Worm (Caenorhabditis elegans) whole organism, L4 larva: Measurements from ENCODE around the gene B0303.4.

ENCODE experiments used
- F44E2.7 ChIP-seq: fragments of 200-800 bp; sonication (Bioruptor generic); IDR thresholded peaks from 2 replicates; pipeline ENCODE4 v2.1.2; 2022; ENCODE audit warnings: missing genetic modification characterization, missing compliant biosample characterization
- F49E8.2 ChIP-seq: sonication (generic microtip); optimal IDR thresholded peaks from 2 replicates; lab custom pipeline; 2016; ENCODE audit warnings: missing compliant biosample characterization, mild to moderate bottlenecking, missing genetic modification characterization, borderline replicate concordance
- T20F7.1 ChIP-seq: fragments of 200-800 bp; sonication (Bioruptor generic); optimal IDR thresholded peaks from 2 replicates; lab custom pipeline; 2018; ENCODE audit warnings: mild to moderate bottlenecking, missing genetic modification characterization, missing compliant biosample characterization
- Y105C5A.15 ChIP-seq: fragments of 200-800 bp; sonication (Bioruptor generic); IDR thresholded peaks from 2 replicates; pipeline ENCODE4 v1.3.6; 2022; ENCODE audit warnings: missing genetic modification characterization, missing compliant biosample characterization
- Y48G9A.11 ChIP-seq: fragments of 200-800 bp; sonication (Bioruptor generic); IDR thresholded peaks from 2 replicates; pipeline ENCODE4 v1.3.6; 2022; ENCODE audit warnings: missing genetic modification reagents, missing genetic modification characterization, missing compliant biosample characterization
- Y75B8A.6 ChIP-seq: fragments of 200-800 bp; sonication (Bioruptor generic); IDR thresholded peaks from 2 replicates; pipeline ENCODE4 v1.3.6; 2022; ENCODE audit warnings: missing genetic modification reagents, missing genetic modification characterization, missing compliant biosample characterization
- ZK337.2 ChIP-seq: fragments of 200-800 bp; sonication (Bioruptor generic); IDR thresholded peaks from 2 replicates; pipeline ENCODE4 v1.3.6; 2022; ENCODE audit warnings: missing genetic modification reagents, missing genetic modification characterization, missing compliant biosample characterization
- ZK546.5 ChIP-seq, 2 experiments: sonication (generic microtip); optimal IDR thresholded peaks; 2 replicates each; lab custom pipeline; 2017; ENCODE audit warnings: missing biosample characterization in 2 of 2, missing genetic modification characterization in 2 of 2
- ama-1 ChIP-seq: fragments of 150-350 bp; optimal IDR thresholded peaks from 2 replicates; lab custom pipeline; 2014; ENCODE audit warnings: inconsistent platforms, mixed read lengths
- ceh-20 ChIP-seq: fragments of 200-800 bp; sonication (Bioruptor generic); IDR thresholded peaks from 2 replicates; pipeline ENCODE4 v1.3.6; 2022; ENCODE audit warnings: missing genetic modification reagents, missing genetic modification characterization, missing compliant biosample characterization
- ctbp-1 ChIP-seq: fragments of 200-800 bp; sonication (Bioruptor generic); IDR thresholded peaks from 2 replicates; pipeline ENCODE4 v1.3.6; 2022; ENCODE audit warnings: missing genetic modification reagents, missing genetic modification characterization, missing compliant biosample characterization
- daf-12 ChIP-seq: fragments of 150-350 bp; optimal IDR thresholded peaks from 2 replicates; lab custom pipeline; 2014; ENCODE audit warnings: missing biosample characterization, missing genetic modification reagents, missing genetic modification characterization
- daf-16 ChIP-seq, 3 experiments: sonication (generic microtip); optimal IDR thresholded peaks; 2 replicates each; lab custom pipeline; 2016 to 2017; ENCODE audit warnings: missing genetic modification characterization in 3 of 3, missing genetic modification reagents in 3 of 3, mild to moderate bottlenecking in 2 of 3, missing compliant biosample characterization in 2 of 3, missing biosample characterization in 1 of 3, moderate library complexity in 1 of 3
- daf-19 ChIP-seq: fragments of 200-800 bp; sonication (Bioruptor generic); conservative IDR thresholded peaks from 2 replicates; pipeline ENCODE4 v1.3.6; 2022; ENCODE audit warnings: missing genetic modification characterization, missing compliant biosample characterization
- duxl-1 ChIP-seq: sonication (generic microtip); optimal IDR thresholded peaks from 2 replicates; lab custom pipeline; 2016; ENCODE audit warnings: mild to moderate bottlenecking, missing genetic modification characterization, moderate library complexity, missing compliant biosample characterization; ENCODE audit not compliant: poor library complexity
- egl-27 ChIP-seq: sonication (generic microtip); optimal IDR thresholded peaks from 3 replicates; lab custom pipeline; 2017; ENCODE audit warnings: missing biosample characterization, missing genetic modification reagents, missing genetic modification characterization
- egl-43 ChIP-seq: fragments of 200-800 bp; sonication (Bioruptor generic); IDR thresholded peaks from 2 replicates; pipeline ENCODE4 v1.3.6; 2022; ENCODE audit warnings: missing genetic modification reagents, missing genetic modification characterization, missing compliant biosample characterization
- fos-1 ChIP-seq: fragments of 150-350 bp; optimal IDR thresholded peaks from 2 replicates; lab custom pipeline; 2014; ENCODE audit warnings: missing biosample characterization, missing genetic modification characterization
- gei-8 ChIP-seq: fragments of 200-800 bp; sonication (Bioruptor generic); optimal IDR thresholded peaks from 2 replicates; lab custom pipeline; 2018; ENCODE audit warnings: mild to moderate bottlenecking, missing genetic modification characterization, missing compliant biosample characterization
- hlh-11 ChIP-seq: fragments of 200-800 bp; sonication (Bioruptor generic); optimal IDR thresholded peaks from 2 replicates; lab custom pipeline; 2018; ENCODE audit warnings: mild to moderate bottlenecking, missing genetic modification characterization, missing compliant biosample characterization
- lin-13 ChIP-seq: fragments of 150-350 bp; optimal IDR thresholded peaks from 2 replicates; lab custom pipeline; 2014; ENCODE audit warnings: missing biosample characterization, missing genetic modification reagents, missing genetic modification characterization
- lin-29 ChIP-seq: fragments of 200-800 bp; sonication (Bioruptor generic); IDR thresholded peaks from 2 replicates; pipeline ENCODE4 v1.3.6; 2022; ENCODE audit warnings: missing genetic modification reagents, missing genetic modification characterization, missing compliant biosample characterization
- madf-9 ChIP-seq: fragments of 200-800 bp; sonication (Bioruptor generic); conservative IDR thresholded peaks from 2 replicates; pipeline ENCODE4 v1.3.6; 2022; ENCODE audit warnings: missing genetic modification reagents, missing genetic modification characterization, missing compliant biosample characterization
- mdt-29 ChIP-seq: fragments of 200-800 bp; sonication (Bioruptor generic); IDR thresholded peaks from 2 replicates; pipeline ENCODE4 v1.3.6; 2022; ENCODE audit warnings: missing genetic modification reagents, missing genetic modification characterization, missing compliant biosample characterization
- mep-1 ChIP-seq: fragments of 150-350 bp; sonication (generic microtip); optimal IDR thresholded peaks from 3 replicates; lab custom pipeline; 2014; ENCODE audit warnings: missing biosample characterization, missing genetic modification characterization
- mes-2 ChIP-seq: sonication (generic microtip); optimal IDR thresholded peaks from 2 replicates; lab custom pipeline; 2016; ENCODE audit warnings: missing genotype, mild to moderate bottlenecking, missing genetic modification characterization, missing compliant biosample characterization; ENCODE audit not compliant: poor library complexity, severe bottlenecking
- mxl-2 ChIP-seq: fragments of 200-800 bp; sonication (Bioruptor generic); conservative IDR thresholded peaks from 2 replicates; pipeline ENCODE4 v1.3.6; 2022; ENCODE audit warnings: missing genetic modification reagents, missing genetic modification characterization, missing compliant biosample characterization
- nhr-10 ChIP-seq: fragments of 150-350 bp; optimal IDR thresholded peaks from 2 replicates; lab custom pipeline; 2014; ENCODE audit warnings: missing biosample characterization, missing genetic modification characterization
- nhr-102 ChIP-seq: sonication (generic microtip); optimal IDR thresholded peaks from 2 replicates; lab custom pipeline; 2016; ENCODE audit warnings: mild to moderate bottlenecking, missing genetic modification characterization, moderate library complexity, missing compliant biosample characterization
- nhr-11 ChIP-seq: fragments of 150-350 bp; optimal IDR thresholded peaks from 2 replicates; lab custom pipeline; 2014; ENCODE audit warnings: missing biosample characterization, missing genetic modification characterization
- nhr-237 ChIP-seq: sonication (generic microtip); optimal IDR thresholded peaks from 2 replicates; lab custom pipeline; 2017; ENCODE audit warnings: missing biosample characterization, missing genetic modification characterization
- nhr-25 ChIP-seq: sonication (generic microtip); optimal IDR thresholded peaks from 2 replicates; lab custom pipeline; 2017; ENCODE audit warnings: missing genetic modification characterization, mild to moderate bottlenecking, missing compliant biosample characterization, antibody characterized with exemption, moderate library complexity, borderline replicate concordance; ENCODE audit not compliant: insufficient read depth
- nhr-28 ChIP-seq: fragments of 150-350 bp; optimal IDR thresholded peaks from 2 replicates; lab custom pipeline; 2014; ENCODE audit warnings: missing biosample characterization, missing genetic modification characterization
- nhr-42 ChIP-seq: fragments of 200-800 bp; sonication (Bioruptor generic); IDR thresholded peaks from 2 replicates; pipeline ENCODE4 v1.3.6; 2022; ENCODE audit warnings: missing genetic modification characterization, missing compliant biosample characterization
- nhr-6 ChIP-seq: fragments of 150-350 bp; optimal IDR thresholded peaks from 2 replicates; lab custom pipeline; 2014; ENCODE audit warnings: missing biosample characterization, missing genetic modification characterization
- nhr-76 ChIP-seq: fragments of 150-350 bp; optimal IDR thresholded peaks from 2 replicates; lab custom pipeline; 2014; ENCODE audit warnings: missing biosample characterization, missing genetic modification characterization
- rbr-2 ChIP-seq: sonication (generic microtip); optimal IDR thresholded peaks from 2 replicates; lab custom pipeline; 2016; ENCODE audit warnings: missing genotype, missing genetic modification characterization, missing compliant biosample characterization
- saeg-2 ChIP-seq: fragments of 200-800 bp; sonication (Bioruptor generic); IDR thresholded peaks from 2 replicates; pipeline ENCODE4 v1.3.6; 2022; ENCODE audit warnings: missing genetic modification reagents, missing genetic modification characterization, missing compliant biosample characterization
- sdz-12 ChIP-seq: fragments of 200-800 bp; sonication (Bioruptor generic); optimal IDR thresholded peaks from 2 replicates; lab custom pipeline; 2018; ENCODE audit warnings: mild to moderate bottlenecking, missing genetic modification characterization, missing compliant biosample characterization
- set-16 ChIP-seq: fragments of 200-800 bp; sonication (Bioruptor generic); IDR thresholded peaks from 2 replicates; pipeline ENCODE4 v1.3.6; 2022; ENCODE audit warnings: missing genetic modification reagents, missing genetic modification characterization, missing compliant biosample characterization
- snpc-4 ChIP-seq: fragments of 150-350 bp; optimal IDR thresholded peaks from 2 replicates; lab custom pipeline; 2014; ENCODE audit warnings: missing biosample characterization, missing genetic modification characterization
- spr-1 ChIP-seq: sonication (generic microtip); optimal IDR thresholded peaks from 2 replicates; lab custom pipeline; 2016; ENCODE audit warnings: mild to moderate bottlenecking, missing genetic modification characterization, missing compliant biosample characterization
- tag-97 ChIP-seq: fragments of 200-800 bp; sonication (Bioruptor generic); IDR thresholded peaks from 2 replicates; pipeline ENCODE4 v1.3.6; 2022; ENCODE audit warnings: missing genetic modification characterization, missing compliant biosample characterization
- tra-1 ChIP-seq: fragments of 200-800 bp; sonication (Bioruptor generic); IDR thresholded peaks from 2 replicates; pipeline ENCODE4 v1.3.6; 2022; ENCODE audit warnings: missing genetic modification reagents, missing genetic modification characterization, missing compliant biosample characterization
- unc-62 ChIP-seq, 3 experiments: fragments of 150-350 bp in 1 of 3; sonication (generic microtip); optimal IDR thresholded peaks in 2 of 3; peaks in 1 of 3; 1 replicate in 1 of 3; 2 replicates in 2 of 3; lab custom pipeline; 2014 to 2017; ENCODE audit warnings: missing biosample characterization in 3 of 3, missing genetic modification characterization in 3 of 3, missing genetic modification reagents in 3 of 3, missing genotype in 1 of 3
- vab-7 ChIP-seq: fragments of 200-800 bp; sonication (Bioruptor generic); IDR thresholded peaks from 2 replicates; pipeline ENCODE4 v1.3.6; 2022; ENCODE audit warnings: missing genetic modification reagents, missing genetic modification characterization, missing compliant biosample characterization
- zag-1 ChIP-seq: fragments of 150-350 bp; optimal IDR thresholded peaks from 2 replicates; lab custom pipeline; 2014; ENCODE audit warnings: missing biosample characterization, missing genetic modification characterization
- zfp-2 ChIP-seq: sonication (generic microtip); optimal IDR thresholded peaks from 2 replicates; lab custom pipeline; 2016; ENCODE audit warnings: mild to moderate bottlenecking, missing genetic modification characterization, missing compliant biosample characterization
- zfp-3 ChIP-seq: fragments of 200-800 bp; sonication (Bioruptor generic); conservative IDR thresholded peaks from 2 replicates; pipeline ENCODE4 v1.3.6; 2022; ENCODE audit warnings: missing genetic modification reagents, missing genetic modification characterization, missing compliant biosample characterization
- zip-2 ChIP-seq: fragments of 150-350 bp; optimal IDR thresholded peaks from 2 replicates; lab custom pipeline; 2014; ENCODE audit warnings: missing biosample characterization, missing genetic modification characterization
- ztf-11 ChIP-seq: fragments of 150-350 bp; optimal IDR thresholded peaks from 2 replicates; lab custom pipeline; 2014; ENCODE audit warnings: missing biosample characterization, missing genetic modification characterization

Gene B0303.4

DNA sequence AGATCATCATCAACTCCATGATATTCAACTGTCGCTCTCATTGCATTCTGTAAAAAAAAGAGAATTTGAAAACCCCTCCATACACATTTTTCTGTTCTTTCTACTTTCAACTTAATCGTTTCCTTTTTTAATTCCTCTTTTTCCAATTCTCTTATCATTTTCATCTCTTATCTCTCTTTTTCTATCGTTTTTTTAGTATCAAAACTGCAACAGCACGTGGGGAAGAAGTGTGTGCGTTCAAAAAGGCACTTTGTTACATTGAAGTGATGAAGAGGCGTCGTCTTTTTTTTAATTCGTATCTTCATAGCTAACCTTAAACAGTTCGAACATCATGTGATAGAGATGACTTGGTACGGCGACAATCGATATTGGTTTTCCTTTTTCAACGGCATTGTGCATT, 49.5 kb downstream of the B0303.4 start (continued):
- TF ChIP-seq mdt-29 (GFP tag; lab: Robert Waterston, UW) (no peak), Y75B8A.6 (GFP tag; lab: Robert Waterston, UW) (no peak), tag-97 (GFP tag; lab: Robert Waterston, UW) (no peak), egl-43 (no peak), ama-1 (lab: Kevin White, UChicago) (peak; percentile 32), Y105C5A.15 (no peak), zfp-3 (GFP tag; lab: Robert Waterston, UW) (no peak), nhr-237 (tag; lab: Kevin White, UChicago) (no peak), lin-13 (GFP tag; lab: Kevin White, UChicago) (peak; percentile 20), mep-1 (tag; lab: Kevin White, UChicago) (peak; percentile 72), daf-19 (GFP tag; lab: Robert Waterston, UW) (no peak), duxl-1 (tag; lab: Kevin White, UChicago) (no peak), zip-2 (no peak), egl-27 (tag; lab: Kevin White, UChicago) (no peak), hlh-11 (tag; lab: Kevin White, UChicago) (peak; percentile 91), nhr-11 (tag; lab: Kevin White, UChicago) (no peak), ZK337.2 (no peak), nhr-76 (tag; lab: Kevin White, UChicago) (no peak), zag-1 (tag; lab: Kevin White, UChicago) (no peak), daf-16 (GFP tag; optimal IDR thresholded peaks at IDR 0.05; lab: Kevin White, UChicago) (no peak), daf-16 (tag; optimal IDR thresholded peaks at IDR 0.05; lab: Kevin White, UChicago) (peak; percentile 31), F49E8.2 (tag; lab: Kevin White, UChicago) (no peak), madf-9 (GFP tag; lab: Robert Waterston, UW) (no peak), snpc-4 (no peak), Y48G9A.11 (GFP tag; lab: Robert Waterston, UW) (no peak), ztf-11 (tag; lab: Kevin White, UChicago) (no peak), nhr-10 (tag; lab: Kevin White, UChicago) (peak; percentile 43), F44E2.7 (GFP tag; lab: Robert Waterston, UW) (no peak), mes-2 (peak; percentile 44), set-16 (no peak), nhr-28 (tag; lab: Kevin White, UChicago) (peak; percentile 95), tra-1 (peak; percentile 82), ZK546.5 (tag; optimal IDR thresholded peaks at IDR 0.05; lab: Kevin White, UChicago) (no peak), ceh-20 (peak; percentile 29; the same call in 1 of the 2 replicates), sdz-12 (GFP tag; lab: Kevin White, UChicago) (no peak), gei-8 (peak; percentile 75), nhr-102 (tag; lab: Kevin White, UChicago) (peak; percentile 35), spr-1 (no peak), fos-1 (tag; lab: Kevin White, UChicago) (no peak), daf-12 (no peak), mxl-2 (no peak), zfp-2 (tag; lab: Kevin White, UChicago) (no peak), saeg-2 (GFP tag; lab: Robert Waterston, UW) (no peak), T20F7.1 (peak; percentile 62), vab-7 (GFP tag; lab: Robert Waterston, UW) (no peak), ctbp-1 (no peak), nhr-6 (peak; percentile 31), nhr-42 (GFP tag; lab: Robert Waterston, UW) (no peak), nhr-25 (no peak), unc-62 (GFP tag; optimal IDR thresholded peaks at IDR 0.05 in 1 of 2; lab: Kevin White, UChicago) (no peak), unc-62 (tag; optimal IDR thresholded peaks at IDR 0.05; lab: Kevin White, UChicago) (no peak), lin-29 (GFP tag; lab: Robert Waterston, UW) (no peak), rbr-2 (tag; lab: Kevin White, UChicago) (no peak)
